Worm (Caenorhabditis elegans) whole organism, L3 larva: ENCODE measurements around the gene srv-21.

ENCODE experiments used
- R02D3.7 ChIP-seq: fragments of 150-350 bp; optimal IDR thresholded peaks from 2 replicates; lab custom pipeline; 2014; ENCODE audit warnings: missing biosample characterization, missing genetic modification characterization
- ZK546.5 ChIP-seq: sonication (generic microtip); optimal IDR thresholded peaks from 2 replicates; lab custom pipeline; 2017; ENCODE audit warnings: missing biosample characterization, missing genetic modification characterization
- ama-1 ChIP-seq: fragments of 150-350 bp; optimal IDR thresholded peaks from 2 replicates; lab custom pipeline; 2018
- ceh-82 ChIP-seq: fragments of 150-350 bp; optimal IDR thresholded peaks from 2 replicates; lab custom pipeline; 2014; ENCODE audit warnings: missing biosample characterization, missing genetic modification characterization
- daf-12 ChIP-seq: fragments of 150-350 bp; optimal IDR thresholded peaks from 2 replicates; lab custom pipeline; 2014; ENCODE audit warnings: missing biosample characterization, missing genetic modification reagents, missing genetic modification characterization
- egl-27 ChIP-seq: sonication (generic microtip); optimal IDR thresholded peaks from 4 replicates; lab custom pipeline; 2017; ENCODE audit warnings: missing biosample characterization, missing genetic modification reagents, missing genetic modification characterization
- egl-5 ChIP-seq: fragments of 150-350 bp; optimal IDR thresholded peaks from 2 replicates; lab custom pipeline; 2017; ENCODE audit warnings: missing biosample characterization, missing genetic modification reagents, missing genetic modification characterization, inconsistent platforms
- elt-1 ChIP-seq: fragments of 150-350 bp; optimal IDR thresholded peaks from 2 replicates; lab custom pipeline; 2014; ENCODE audit warnings: missing biosample characterization, missing genetic modification characterization
- elt-2 ChIP-seq: sonication (generic microtip); optimal IDR thresholded peaks from 2 replicates; lab custom pipeline; 2016; ENCODE audit warnings: missing genetic modification reagents, mild to moderate bottlenecking, missing genetic modification characterization, missing compliant biosample characterization
- elt-3 ChIP-seq, 3 experiments: fragments of 150-350 bp in 1 of 3; sonication (generic microtip) in 2 of 3; optimal IDR thresholded peaks; 2 replicates in 2 of 3; 4 replicates in 1 of 3; lab custom pipeline; 2014 to 2017; ENCODE audit warnings: missing biosample characterization in 3 of 3, missing genetic modification characterization in 3 of 3
- eor-1 ChIP-seq, 2 experiments: fragments of 150-350 bp; optimal IDR thresholded peaks; 2 replicates each; lab custom pipeline; 2014 to 2018; ENCODE audit warnings: missing biosample characterization in 2 of 2, missing genetic modification characterization in 2 of 2
- fkh-2 ChIP-seq: fragments of 150-350 bp; optimal IDR thresholded peaks from 2 replicates; lab custom pipeline; 2014; ENCODE audit warnings: missing biosample characterization, missing genetic modification reagents, missing genetic modification characterization
- fos-1 ChIP-seq: fragments of 150-350 bp; optimal IDR thresholded peaks from 2 replicates; lab custom pipeline; 2014; ENCODE audit warnings: missing biosample characterization, missing genetic modification characterization
- hmg-11 ChIP-seq: sonication (generic microtip); optimal IDR thresholded peaks from 2 replicates; lab custom pipeline; 2016; ENCODE audit warnings: missing genetic modification characterization, missing compliant biosample characterization
- jun-1 ChIP-seq: fragments of 150-350 bp; optimal IDR thresholded peaks from 2 replicates; lab custom pipeline; 2014; ENCODE audit warnings: missing biosample characterization, missing genetic modification reagents, missing genetic modification characterization
- lsy-12 ChIP-seq: sonication (generic microtip); optimal IDR thresholded peaks from 2 replicates; lab custom pipeline; 2016; ENCODE audit warnings: mild to moderate bottlenecking, missing genetic modification characterization, missing compliant biosample characterization
- mdl-1 ChIP-seq: fragments of 150-350 bp; optimal IDR thresholded peaks from 2 replicates; lab custom pipeline; 2014; ENCODE audit warnings: missing biosample characterization, missing genetic modification characterization
- mml-1 ChIP-seq: fragments of 150-350 bp; sonication (generic microtip); optimal IDR thresholded peaks from 3 replicates; lab custom pipeline; 2014; ENCODE audit warnings: missing biosample characterization, missing genetic modification characterization
- nfya-1 ChIP-seq: sonication (generic microtip); optimal IDR thresholded peaks from 2 replicates; lab custom pipeline; 2017; ENCODE audit warnings: missing genetic modification characterization, mild to moderate bottlenecking, missing compliant biosample characterization, antibody characterized with exemption, moderate library complexity; ENCODE audit not compliant: insufficient read depth
- nhr-237 ChIP-seq: fragments of 150-350 bp; optimal IDR thresholded peaks from 2 replicates; lab custom pipeline; 2014; ENCODE audit warnings: missing biosample characterization, missing genetic modification characterization
- nhr-28 ChIP-seq: fragments of 150-350 bp; optimal IDR thresholded peaks from 2 replicates; lab custom pipeline; 2014; ENCODE audit warnings: missing biosample characterization, missing genetic modification characterization
- nhr-43 ChIP-seq: sonication (generic microtip); optimal IDR thresholded peaks from 2 replicates; lab custom pipeline; 2016; ENCODE audit warnings: mild to moderate bottlenecking, missing genetic modification characterization, missing compliant biosample characterization; ENCODE audit not compliant: poor library complexity, severe bottlenecking
- nhr-76 ChIP-seq: fragments of 150-350 bp; sonication (generic microtip); optimal IDR thresholded peaks from 5 replicates; lab custom pipeline; 2014; ENCODE audit warnings: missing biosample characterization, missing genetic modification characterization
- nhr-77 ChIP-seq: fragments of 150-350 bp; optimal IDR thresholded peaks from 2 replicates; lab custom pipeline; 2014; ENCODE audit warnings: missing biosample characterization, missing genetic modification characterization
- pha-4 ChIP-seq: fragments of 150-350 bp; optimal IDR thresholded peaks from 2 replicates; lab custom pipeline; 2014; ENCODE audit warnings: missing biosample characterization, missing genetic modification reagents, missing genetic modification characterization
- pqm-1 ChIP-seq: fragments of 150-350 bp; optimal IDR thresholded peaks from 2 replicates; lab custom pipeline; 2017; ENCODE audit warnings: missing biosample characterization, missing genetic modification characterization, inconsistent platforms
- sea-2 ChIP-seq: fragments of 150-350 bp; sonication (generic microtip); optimal IDR thresholded peaks from 4 replicates; lab custom pipeline; 2014; ENCODE audit warnings: missing biosample characterization, missing genetic modification reagents, missing genetic modification characterization
- skn-1 ChIP-seq: fragments of 150-350 bp; optimal IDR thresholded peaks from 2 replicates; lab custom pipeline; 2014; ENCODE audit warnings: missing biosample characterization, missing genetic modification characterization
- snpc-4 ChIP-seq: fragments of 150-350 bp; optimal IDR thresholded peaks from 2 replicates; lab custom pipeline; 2014; ENCODE audit warnings: missing biosample characterization, missing genetic modification characterization
- tbx-2 ChIP-seq: sonication (generic microtip); optimal IDR thresholded peaks from 2 replicates; lab custom pipeline; 2016; ENCODE audit warnings: mild to moderate bottlenecking, missing genetic modification characterization, missing compliant biosample characterization
- unc-62 ChIP-seq: fragments of 150-350 bp; sonication (generic microtip); optimal IDR thresholded peaks from 4 replicates; lab custom pipeline; 2014; ENCODE audit warnings: missing biosample characterization, missing genetic modification reagents, missing genetic modification characterization
- ztf-11 ChIP-seq: fragments of 150-350 bp; optimal IDR thresholded peaks from 2 replicates; lab custom pipeline; 2014; ENCODE audit warnings: missing biosample characterization, missing genetic modification characterization
- ztf-4 ChIP-seq: fragments of 150-350 bp; optimal IDR thresholded peaks from 2 replicates; lab custom pipeline; 2014; ENCODE audit warnings: missing biosample characterization, missing genetic modification characterization

Gene srv-21

DNA sequence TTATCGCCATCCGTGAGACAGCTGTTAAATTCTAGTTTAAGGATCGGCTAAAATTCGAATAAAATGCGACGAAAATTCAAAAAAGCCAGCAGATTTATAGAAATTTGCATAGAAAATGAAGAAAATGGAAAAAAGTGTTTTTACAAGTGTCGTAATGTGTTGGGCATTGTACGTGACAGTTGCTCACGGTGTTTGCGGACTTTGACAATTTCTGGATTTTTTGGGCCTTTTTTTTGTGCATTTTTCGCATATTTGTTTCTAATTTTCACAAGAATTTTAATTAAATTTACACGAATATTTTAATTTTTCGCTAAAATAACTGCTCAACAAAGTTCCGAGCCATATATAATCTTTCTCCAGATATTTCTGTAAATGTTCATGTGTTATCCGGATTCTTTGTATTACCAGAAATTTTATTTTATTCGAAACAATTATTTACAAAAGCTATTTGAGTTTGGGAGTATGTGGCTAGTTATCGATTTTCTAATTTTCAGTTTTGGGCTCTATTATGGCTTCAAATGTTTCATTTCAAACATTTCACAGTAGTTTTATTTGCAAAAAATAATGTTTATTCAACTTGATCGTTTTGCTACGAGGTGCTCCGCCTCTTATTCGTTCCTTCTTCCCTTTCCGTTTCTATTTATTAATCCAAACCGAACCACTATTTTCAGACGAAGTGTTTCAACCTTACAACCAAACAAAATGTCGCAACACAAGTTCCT, 29.0 kb downstream of the srv-21 start, which contains the start of gene sams-3:
TSS of gene sams-3 (plus strand) at position 672 of the 722 bp plus-strand sequence.
- TF ChIP-seq nhr-28 (tag; lab: Kevin White, UChicago) (no peak), nhr-77 (tag; lab: Kevin White, UChicago) (no peak), sea-2 (GFP tag; lab: Kevin White, UChicago) (no peak), nhr-43 (tag; lab: Kevin White, UChicago) (no peak), pqm-1 (tag; lab: Kevin White, UChicago) (no peak), elt-2 (tag; lab: Kevin White, UChicago) (peak; percentile 3), nfya-1 (tag; lab: Kevin White, UChicago) (peak; percentile 54), fos-1 (tag; lab: Kevin White, UChicago) (no peak), skn-1 (tag; lab: Kevin White, UChicago) (no peak), egl-27 (tag; lab: Kevin White, UChicago) (no peak), ztf-4 (tag; lab: Kevin White, UChicago) (no peak), R02D3.7 (tag; lab: Kevin White, UChicago) (no peak), pha-4 (tag; lab: Kevin White, UChicago) (peak; percentile 5), ama-1 (lab: Kevin White, UChicago) (no peak), nhr-237 (tag; lab: Kevin White, UChicago) (no peak), hmg-11 (peak; percentile 83), elt-3 (tag; optimal IDR thresholded peaks at IDR 0.05; lab: Kevin White, UChicago) (no peak), ZK546.5 (tag; lab: Kevin White, UChicago) (no peak), fkh-2 (no peak), tbx-2 (peak; percentile 77), nhr-76 (no peak), elt-1 (tag; lab: Kevin White, UChicago) (no peak), mml-1 (tag; lab: Kevin White, UChicago) (no peak)

DNA sequence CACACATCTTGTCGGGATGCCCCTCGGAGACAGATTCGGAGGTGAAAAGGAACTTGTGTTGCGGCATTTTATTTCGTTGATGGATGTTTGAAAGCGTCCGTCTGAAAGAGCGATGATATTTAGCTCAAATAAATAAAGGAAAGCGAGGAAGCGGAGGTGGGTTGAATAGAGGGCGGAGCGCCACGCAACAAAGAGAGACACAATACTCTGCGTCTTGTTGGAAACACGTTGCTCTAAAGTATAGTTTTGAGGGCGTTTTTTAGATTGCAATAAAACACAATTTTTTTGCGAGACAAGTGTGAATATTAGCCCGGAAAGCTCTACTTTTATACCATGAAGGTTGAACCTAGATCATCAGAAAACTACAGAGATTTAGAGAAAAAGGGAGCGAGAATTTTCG, 30.9 kb downstream of the srv-21 start, which contains the start of gene sams-4:
TSS of gene sams-4 (minus strand) at position 101 of the 400 bp plus-strand sequence.
- TF ChIP-seq snpc-4 (tag; lab: Kevin White, UChicago) (no peak), ztf-11 (tag; lab: Kevin White, UChicago) (no peak), eor-1 (tag; optimal IDR thresholded peaks at IDR 0.05; lab: Kevin White, UChicago) (no peak), daf-12 (tag; lab: Kevin White, UChicago) (no peak), nhr-76 (no peak), nhr-77 (tag; lab: Kevin White, UChicago) (no peak), unc-62 (no peak), pha-4 (tag; lab: Kevin White, UChicago) (no peak), skn-1 (tag; lab: Kevin White, UChicago) (no peak), elt-2 (tag; lab: Kevin White, UChicago) (no peak), jun-1 (no peak), fos-1 (tag; lab: Kevin White, UChicago) (no peak), lsy-12 (tag; lab: Kevin White, UChicago) (no peak), mdl-1 (tag; lab: Kevin White, UChicago) (no peak)

DNA sequence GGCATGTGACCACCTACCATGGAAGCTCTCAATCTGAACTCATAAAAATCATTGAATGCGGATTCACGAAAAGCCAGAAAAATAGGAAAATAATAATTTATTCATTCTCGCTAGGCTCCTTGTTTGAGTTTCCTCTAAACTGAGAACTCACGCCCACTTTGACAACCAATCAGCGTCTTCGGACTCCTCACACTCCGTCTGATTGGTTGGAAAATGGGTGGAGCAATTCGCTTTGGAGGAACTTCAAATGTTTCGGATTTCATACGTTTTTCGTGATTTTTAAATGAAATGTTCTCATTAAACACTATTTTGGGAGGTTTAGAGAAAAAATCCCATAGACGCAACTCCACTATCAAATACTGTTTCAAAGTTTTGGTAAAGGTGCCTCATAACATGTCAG, 34.2 kb downstream of the srv-21 start:
- peak; percentile 69 for TF ChIP-seq nfya-1 (tag; lab: Kevin White, UChicago)
- no peak for TF ChIP-seq lsy-12 (tag; lab: Kevin White, UChicago)

DNA sequence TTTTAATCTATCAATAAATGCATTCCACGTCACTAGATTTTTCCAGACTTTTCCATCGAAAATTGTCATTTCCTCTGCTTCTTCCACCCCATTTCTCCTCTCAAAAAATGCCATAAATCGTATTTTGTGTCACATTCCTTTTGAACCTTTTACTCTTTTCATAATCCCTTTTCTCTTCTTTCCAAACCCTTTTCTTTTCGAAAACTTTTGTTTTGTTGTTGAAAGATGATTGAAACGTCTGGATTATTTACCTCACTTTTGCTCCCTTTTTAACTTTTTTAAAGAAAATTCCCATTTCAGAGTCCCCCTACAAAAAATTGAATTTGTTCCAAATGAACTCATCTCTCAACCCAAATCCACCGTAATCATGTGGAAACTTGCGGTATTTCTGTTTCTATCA, 38.0 kb downstream of the srv-21 start, which contains the start of gene C06E7.2:
TSS of gene C06E7.2 (plus strand) at position 301 of the 400 bp plus-strand sequence.
- TF ChIP-seq egl-5 (tag; lab: Kevin White, UChicago) (no peak), mml-1 (tag; lab: Kevin White, UChicago) (no peak), ceh-82 (tag; lab: Kevin White, UChicago) (no peak), hmg-11 (no peak), nfya-1 (tag; lab: Kevin White, UChicago) (no peak), R02D3.7 (tag; lab: Kevin White, UChicago) (no peak), lsy-12 (tag; lab: Kevin White, UChicago) (no peak), skn-1 (tag; lab: Kevin White, UChicago) (no peak), nhr-77 (tag; lab: Kevin White, UChicago) (no peak)
- TF ChIP-seq, all 47 proteins: peak for 0
